Worm (Caenorhabditis elegans): Measurements from ENCODE around the gene str-112.
A peak's percentile ranks its signal among the peaks of the same experiment; 100 is the strongest.

The str-112 gene

DNA sequence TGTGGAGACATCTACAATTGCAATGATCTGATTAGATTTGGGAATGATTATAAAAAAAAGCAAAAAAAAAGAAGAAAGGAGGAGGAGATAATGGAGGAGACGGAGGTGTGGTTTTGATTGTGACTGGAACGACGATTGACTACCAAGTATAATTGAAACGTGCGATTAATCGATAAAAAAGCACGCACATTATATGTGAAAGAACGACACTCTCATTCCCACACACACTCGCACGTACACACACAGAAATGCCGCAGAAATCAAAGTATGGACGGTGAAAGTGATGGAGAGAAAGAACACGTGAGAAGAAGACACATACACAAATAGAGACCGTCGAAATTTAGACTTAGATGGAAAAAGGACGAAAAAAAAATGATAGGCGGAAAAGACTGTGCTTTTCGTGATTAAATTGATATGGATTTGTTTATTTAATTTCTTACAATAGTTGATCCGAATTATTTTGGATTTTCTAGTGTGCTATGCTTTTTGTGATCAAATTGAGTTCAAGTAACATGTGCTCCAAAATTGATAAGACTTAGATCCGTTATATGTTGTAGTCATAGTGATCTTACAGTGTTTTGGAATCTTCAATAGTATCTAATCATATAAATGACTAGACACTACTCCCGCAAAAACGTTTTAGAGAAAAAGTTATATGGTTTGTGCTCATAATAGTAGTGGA is 44.4 kb downstream of the str-112 start, which contains the start of gene nhr-135 (continued):
- TF ChIP-seq Y105C5A.15 (GFP tag; IDR thresholded peaks at IDR 0.05) (no peak), aha-1 (tag) (peak; percentile 98), Y75B8A.6 (GFP tag; IDR thresholded peaks at IDR 0.05) (no peak), duxl-1 (tag; optimal IDR thresholded peaks at IDR 0.05; ENCODE audit: poor library complexity) (peak; percentile 46), lin-39 (tag; optimal IDR thresholded peaks at IDR 0.05) (no peak), fos-1 (tag; optimal IDR thresholded peaks at IDR 0.05) (peak; percentile 0), F44E2.7 (GFP tag; IDR thresholded peaks at IDR 0.05) (no peak), ceh-62 (tag; optimal IDR thresholded peaks at IDR 0.05) (no peak), tra-1 (GFP tag; IDR thresholded peaks at IDR 0.05) (peak; percentile 76; the same call in 1 of the 2 replicates), lin-1 (GFP tag; IDR thresholded peaks at IDR 0.05) (peak; percentile 62; the same call in 1 of the 2 replicates), zip-2 (tag; optimal IDR thresholded peaks at IDR 0.05) (no peak), hif-1 (tag; optimal IDR thresholded peaks at IDR 0.05) (peak; percentile 26 to 95), zag-1 (tag; optimal IDR thresholded peaks at IDR 0.05) (no peak), daf-16 (GFP tag; optimal IDR thresholded peaks at IDR 0.05) (peak in 1 of 2 experiments; percentile 7), daf-16 (tag; optimal IDR thresholded peaks at IDR 0.05) (peak; percentile 84), dve-1 (tag; optimal IDR thresholded peaks at IDR 0.05; ENCODE audit: insufficient read depth) (peak; percentile 78), pqm-1 (tag; optimal IDR thresholded peaks at IDR 0.05) (peak; percentile 57), nhr-48 (tag; optimal IDR thresholded peaks at IDR 0.05) (peak; percentile 89), mep-1 (tag; optimal IDR thresholded peaks at IDR 0.05) (peak; percentile 72), cey-2 (tag; optimal IDR thresholded peaks at IDR 0.05; ENCODE audit: borderline replicate concordance, insufficient read depth) (peak; percentile 5), nhr-77 (tag; optimal IDR thresholded peaks at IDR 0.05) (peak; percentile 98), aly-2 (tag; optimal IDR thresholded peaks at IDR 0.05) (no peak), lin-29 (GFP tag; IDR thresholded peaks at IDR 0.05) (no peak), dmd-8 (GFP tag; IDR thresholded peaks at IDR 0.05) (no peak), gei-8 (GFP tag; optimal IDR thresholded peaks at IDR 0.05) (peak; percentile 4), spr-3 (GFP tag; optimal IDR thresholded peaks at IDR 0.05) (no peak), nhr-102 (tag; optimal IDR thresholded peaks at IDR 0.05) (peak; percentile 90), ceh-20 (GFP tag; IDR thresholded peaks at IDR 0.05) (no peak), ctbp-1 (GFP tag; IDR thresholded peaks at IDR 0.05) (0 out of 2 replicates have a peak, but pooled peaks have one; percentile 33), php-3 (GFP tag; IDR thresholded peaks at IDR 0.05) (0 out of 2 replicates have a peak, but pooled peaks have one; percentile 37), mes-2 (tag; optimal IDR thresholded peaks at IDR 0.05; ENCODE audit: poor library complexity, severe bottlenecking) (peak; percentile 57), lin-13 (GFP tag; optimal IDR thresholded peaks at IDR 0.05) (no peak), mxl-3 (GFP tag; optimal IDR thresholded peaks at IDR 0.05) (peak; percentile 87), nhr-42 (GFP tag; IDR thresholded peaks at IDR 0.05) (no peak), snpc-4 (tag; optimal IDR thresholded peaks at IDR 0.05) (no peak), nhr-6 (tag; optimal IDR thresholded peaks at IDR 0.05) (peak; percentile 6), hlh-11 (tag; optimal IDR thresholded peaks at IDR 0.05) (peak; percentile 93)

DNA sequence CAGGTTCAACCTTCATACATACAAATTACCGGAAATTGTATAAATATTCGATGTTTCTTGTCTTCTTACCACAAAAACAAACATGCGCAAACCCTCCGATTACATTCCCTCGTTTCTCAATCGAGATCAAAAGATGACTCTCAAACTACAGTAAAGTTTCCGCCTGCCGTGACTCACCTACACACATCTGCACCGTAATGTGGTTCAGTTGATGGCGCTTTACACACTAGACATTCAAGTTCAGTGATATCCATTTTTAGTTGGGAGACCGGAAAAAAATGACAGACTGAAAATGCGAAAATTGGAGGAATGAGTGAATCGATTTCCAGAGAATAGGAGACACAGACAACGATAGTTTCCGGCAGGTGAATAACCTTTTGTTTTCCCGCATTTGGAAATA is 46.9 kb downstream of the str-112 start, which contains the start of gene nhr-286:
nhr-286 (minus strand) TSS at position 324 of the 400 bp plus-strand sequence.
- TF ChIP-seq ZK546.5 (tag; optimal IDR thresholded peaks at IDR 0.05), result no peak
- TF ChIP-seq dpl-1 (GFP tag; optimal IDR thresholded peaks at IDR 0.05), result no peak
- peak; percentile 13 for TF ChIP-seq hlh-30 (tag; optimal IDR thresholded peaks at IDR 0.05; ENCODE audit: insufficient read depth)
- no peak for TF ChIP-seq saeg-2 (GFP tag; IDR thresholded peaks at IDR 0.05)
- peak; percentile 25 for TF ChIP-seq ama-1 (optimal IDR thresholded peaks at IDR 0.05)
- TF ChIP-seq zip-2 (tag; optimal IDR thresholded peaks at IDR 0.05), result no peak
- no peak for TF ChIP-seq fkh-10 (GFP tag; optimal IDR thresholded peaks at IDR 0.05)
- no peak for TF ChIP-seq pha-4 (GFP tag; IDR thresholded peaks at IDR 0.05)
- no peak for TF ChIP-seq pha-4 (tag; optimal IDR thresholded peaks at IDR 0.05)
- no peak for TF ChIP-seq ztf-7 (tag; optimal IDR thresholded peaks at IDR 0.05)
- peak; percentile 32 for TF ChIP-seq dve-1 (tag; optimal IDR thresholded peaks at IDR 0.05; ENCODE audit: insufficient read depth)

All from whole organism, L4 larva.